Fruit fly (Drosophila melanogaster): ENCODE results near the gene CG2116.

The CG2116 gene

DNA sequence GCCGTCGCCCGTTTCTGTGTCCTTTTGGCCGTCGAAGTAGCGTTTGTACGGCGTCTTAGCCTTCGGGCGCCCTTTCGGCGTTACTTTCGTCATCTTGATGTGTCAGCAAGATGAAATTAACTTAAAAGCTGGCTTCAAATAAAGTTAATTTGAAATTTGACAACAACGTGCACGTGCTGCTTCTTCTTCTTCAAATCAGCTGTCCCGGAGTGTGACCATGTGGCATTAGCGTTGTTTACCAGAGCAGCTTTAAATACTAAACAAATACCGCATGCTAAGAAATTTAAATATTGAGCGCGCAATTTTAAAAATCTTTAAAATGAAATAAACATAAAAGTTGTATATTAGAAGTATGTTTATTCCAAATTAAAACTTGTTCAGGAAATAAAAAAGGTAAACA, 8.7 kb upstream of the CG2116 start, which contains the start of gene CG2260 (continued):
- TF ChIP-seq emc (GFP tag; optimal IDR thresholded peaks at IDR 0.05) (no peak), eve (GFP tag; optimal IDR thresholded peaks at IDR 0.05) (no peak), CG32532 (GFP tag; IDR thresholded peaks at IDR 0.05) (no peak), CG9797 (GFP tag; optimal IDR thresholded peaks at IDR 0.05) (peak; percentile 74), CG1792 (GFP tag; optimal IDR thresholded peaks at IDR 0.05) (no peak), peb (GFP tag; IDR thresholded peaks at IDR 0.05) (no peak), fru (optimal IDR thresholded peaks at IDR 0.05) (no peak), CG14441 (GFP tag; IDR thresholded peaks at IDR 0.05) (no peak), CG9932 (GFP tag; IDR thresholded peaks at IDR 0.05) (no peak), CG3407 (GFP tag; optimal IDR thresholded peaks at IDR 0.05) (no peak), esg (GFP tag; conservative IDR thresholded peaks at IDR 0.05) (no peak)

DNA sequence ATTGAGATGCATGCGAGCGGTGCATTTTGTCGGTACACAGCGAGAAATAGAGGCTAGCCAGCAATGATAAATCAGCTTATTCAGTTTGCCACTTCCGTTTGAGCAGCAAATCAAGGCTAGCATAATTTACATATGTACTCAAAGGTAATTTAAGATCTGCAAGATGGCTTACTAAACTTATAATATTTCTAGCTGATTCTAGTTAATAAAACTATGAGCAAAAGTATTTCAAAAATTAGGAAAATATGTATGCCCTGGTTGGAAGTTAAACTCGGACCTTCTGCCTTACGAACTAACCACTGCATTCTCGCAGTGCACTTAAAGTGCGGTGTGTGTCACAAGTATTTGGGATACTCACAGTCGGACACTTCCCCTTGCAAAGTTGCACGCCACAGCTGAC, 6.8 kb upstream of the CG2116 start:
- TF ChIP-seq az2 (GFP tag; optimal IDR thresholded peaks at IDR 0.05), result peak; percentile 2
- TF ChIP-seq CG8924 (tag; optimal IDR thresholded peaks at IDR 0.05), result peak; percentile 18
- TF ChIP-seq CG10267 (tag; optimal IDR thresholded peaks at IDR 0.05), result peak; percentile 21
- TF ChIP-seq Sox102F (GFP tag; optimal IDR thresholded peaks at IDR 0.05), result peak; percentile 16
- TF ChIP-seq D (optimal IDR thresholded peaks at IDR 0.05), result no peak
- peak; percentile 28 for TF ChIP-seq D (GFP tag; optimal IDR thresholded peaks at IDR 0.05)
- TF ChIP-seq Sox100B (GFP tag; optimal IDR thresholded peaks at IDR 0.05), result peak; percentile 18
- peak in 1 of 2 experiments; percentile 51 for TF ChIP-seq bsh (GFP tag; optimal IDR thresholded peaks at IDR 0.05)
- TF ChIP-seq crc (GFP tag; optimal IDR thresholded peaks at IDR 0.05), result no peak
- peak; percentile 32 for TF ChIP-seq Ssrp (tag; optimal IDR thresholded peaks at IDR 0.05)
- TF ChIP-seq CG17568 (GFP tag; optimal IDR thresholded peaks at IDR 0.05), result no peak
- TF ChIP-seq CG1603 (tag; optimal IDR thresholded peaks at IDR 0.05), result peak; percentile 38
- TF ChIP-seq CG3407 (GFP tag; optimal IDR thresholded peaks at IDR 0.05), result peak; percentile 3
- TF ChIP-seq trh (GFP tag; optimal IDR thresholded peaks at IDR 0.05), result no peak
- TF ChIP-seq CG1529 (GFP tag; optimal IDR thresholded peaks at IDR 0.05), result peak; percentile 14
- no peak for TF ChIP-seq bcd (GFP tag; optimal IDR thresholded peaks at IDR 0.05)
- peak; percentile 6 for TF ChIP-seq CoRest (tag; optimal IDR thresholded peaks at IDR 0.05)
- no peak for TF ChIP-seq HLH4C (GFP tag; IDR thresholded peaks at IDR 0.05; ENCODE audit: partially characterized antibody)
- TF ChIP-seq D19A (tag; optimal IDR thresholded peaks at IDR 0.05), result peak; percentile 21
- no peak for TF ChIP-seq sc (optimal IDR thresholded peaks at IDR 0.05)
- no peak for TF ChIP-seq sc (GFP tag; optimal IDR thresholded peaks at IDR 0.05)
- peak; percentile 31 for TF ChIP-seq dmrt11E (tag; optimal IDR thresholded peaks at IDR 0.05)
- TF ChIP-seq CG10979 (tag; optimal IDR thresholded peaks at IDR 0.05), result peak; percentile 54
- TF ChIP-seq Meics (GFP tag; optimal IDR thresholded peaks at IDR 0.05), result no peak
- TF ChIP-seq mam (GFP tag; optimal IDR thresholded peaks at IDR 0.05), result no peak
- TF ChIP-seq eve (GFP tag; optimal IDR thresholded peaks at IDR 0.05), result no peak
- TF ChIP-seq Sin3A (optimal IDR thresholded peaks at IDR 0.05), result no peak
- peak; percentile 11 for TF ChIP-seq trem (tag; optimal IDR thresholded peaks at IDR 0.05)
- peak; percentile 21 for TF ChIP-seq CG2678 (tag; optimal IDR thresholded peaks at IDR 0.05)
- TF ChIP-seq CG2116 (GFP tag; optimal IDR thresholded peaks at IDR 0.05), result peak; percentile 12
- TF ChIP-seq Rfx (GFP tag; IDR thresholded peaks at IDR 0.05), result no peak
- TF ChIP-seq CG16863 (GFP tag; optimal IDR thresholded peaks at IDR 0.05), result peak; percentile 5
- no peak for TF ChIP-seq CG6854 (GFP tag; optimal IDR thresholded peaks at IDR 0.05)
- peak; percentile 48 for TF ChIP-seq CG14710 (tag; optimal IDR thresholded peaks at IDR 0.05)
- peak; percentile 83 for TF ChIP-seq Blimp-1 (GFP tag; optimal IDR thresholded peaks at IDR 0.05)
- TF ChIP-seq CG9727 (GFP tag; optimal IDR thresholded peaks at IDR 0.05), result peak; percentile 40
- peak; percentile 17; the same call in 1 of the 2 replicates for TF ChIP-seq Xrp1 (GFP tag; IDR thresholded peaks at IDR 0.05)
- 0 out of 3 replicates have a peak, but pooled peaks have one; percentile 29 for TF ChIP-seq CG17361 (GFP tag; IDR thresholded peaks at IDR 0.05)
- TF ChIP-seq jumu (GFP tag; optimal IDR thresholded peaks at IDR 0.05), result no peak
- peak; percentile 27 for TF ChIP-seq Oli (tag; optimal IDR thresholded peaks at IDR 0.05)
- TF ChIP-seq CG17829 (tag; optimal IDR thresholded peaks at IDR 0.05), result peak; percentile 34
- TF ChIP-seq zfh1 (GFP tag; IDR thresholded peaks at IDR 0.05), result 0 out of 3 replicates have a peak, but pooled peaks have one; percentile 4
